Worm (Caenorhabditis elegans) whole organism, late embryonic: ENCODE results near the gene C10A4.13.

Experiments
- C38D4.7 ChIP-seq: fragments of 200-800 bp; sonication (Bioruptor generic); optimal IDR thresholded peaks from 2 replicates; lab custom pipeline; 2018; ENCODE audit warnings: mild to moderate bottlenecking, missing genetic modification characterization, moderate library complexity, missing compliant biosample characterization
- K02D7.2 ChIP-seq: sonication (generic microtip); optimal IDR thresholded peaks from 2 replicates; lab custom pipeline; 2017; ENCODE audit warnings: mild to moderate bottlenecking, missing genetic modification characterization, missing compliant biosample characterization
- Y22D7AL.16 ChIP-seq: sonication (generic microtip); optimal IDR thresholded peaks from 2 replicates; lab custom pipeline; 2016; ENCODE audit warnings: missing genetic modification characterization, missing compliant biosample characterization
- ama-1 ChIP-seq: fragments of 150-350 bp; optimal IDR thresholded peaks from 2 replicates; lab custom pipeline; 2014
- ceh-14 ChIP-seq: sonication (generic microtip); optimal IDR thresholded peaks from 2 replicates; lab custom pipeline; 2016; ENCODE audit warnings: missing genotype, missing genetic modification characterization, missing compliant biosample characterization
- ceh-19 ChIP-seq: fragments of 200-800 bp; sonication (Bioruptor generic); optimal IDR thresholded peaks from 2 replicates; lab custom pipeline; 2018; ENCODE audit warnings: mild to moderate bottlenecking, missing genetic modification characterization, missing compliant biosample characterization
- ceh-2 ChIP-seq: sonication (generic microtip); optimal IDR thresholded peaks from 2 replicates; lab custom pipeline; 2016; ENCODE audit warnings: missing genotype, missing genetic modification characterization, missing compliant biosample characterization
- ceh-22 ChIP-seq: sonication (generic microtip); optimal IDR thresholded peaks from 2 replicates; lab custom pipeline; 2017; ENCODE audit warnings: missing biosample characterization, missing genetic modification characterization
- ceh-24 ChIP-seq: sonication (generic microtip); optimal IDR thresholded peaks from 2 replicates; lab custom pipeline; 2016; ENCODE audit warnings: mild to moderate bottlenecking, missing genetic modification characterization, missing compliant biosample characterization
- ceh-31 ChIP-seq: sonication (generic microtip); optimal IDR thresholded peaks from 2 replicates; lab custom pipeline; 2016; ENCODE audit warnings: missing genetic modification characterization, missing compliant biosample characterization
- ceh-34 ChIP-seq: sonication (generic microtip); optimal IDR thresholded peaks from 2 replicates; lab custom pipeline; 2016; ENCODE audit warnings: mild to moderate bottlenecking, missing genetic modification characterization, missing compliant biosample characterization
- ceh-48 ChIP-seq: sonication (generic microtip); optimal IDR thresholded peaks from 2 replicates; lab custom pipeline; 2016; ENCODE audit warnings: missing genetic modification characterization, inconsistent platforms, missing compliant biosample characterization
- ceh-6 ChIP-seq: fragments of 200-800 bp; sonication (Bioruptor generic); optimal IDR thresholded peaks from 2 replicates; lab custom pipeline; 2018; ENCODE audit warnings: mild to moderate bottlenecking, missing genetic modification characterization, missing compliant biosample characterization
- ceh-9 ChIP-seq: sonication (generic microtip); optimal IDR thresholded peaks from 2 replicates; lab custom pipeline; 2016; ENCODE audit warnings: mild to moderate bottlenecking, missing genetic modification characterization, inconsistent platforms, missing compliant biosample characterization
- che-1 ChIP-seq: sonication (generic microtip); optimal IDR thresholded peaks from 2 replicates; lab custom pipeline; 2016; ENCODE audit warnings: mild to moderate bottlenecking, missing genetic modification characterization, missing compliant biosample characterization
- dmd-4 ChIP-seq: sonication (generic microtip); optimal IDR thresholded peaks from 2 replicates; lab custom pipeline; 2016; ENCODE audit warnings: borderline replicate concordance, missing genetic modification characterization, missing compliant biosample characterization
- elt-4 ChIP-seq: sonication (generic microtip); optimal IDR thresholded peaks from 2 replicates; lab custom pipeline; 2016; ENCODE audit warnings: missing genetic modification characterization, missing compliant biosample characterization
- ets-4 ChIP-seq: sonication (generic microtip); optimal IDR thresholded peaks from 2 replicates; lab custom pipeline; 2016; ENCODE audit warnings: missing genetic modification characterization, missing compliant biosample characterization
- fkh-10 ChIP-seq: fragments of 150-350 bp; optimal IDR thresholded peaks from 2 replicates; lab custom pipeline; 2014; ENCODE audit warnings: missing biosample characterization, missing genetic modification reagents, missing genetic modification characterization
- gmeb-2 ChIP-seq: sonication (generic microtip); optimal IDR thresholded peaks from 2 replicates; lab custom pipeline; 2016; ENCODE audit warnings: missing genetic modification characterization, inconsistent platforms, missing compliant biosample characterization
- hlh-15 ChIP-seq: sonication (generic microtip); optimal IDR thresholded peaks from 2 replicates; lab custom pipeline; 2016; ENCODE audit warnings: missing genetic modification characterization, missing compliant biosample characterization
- lim-6 ChIP-seq: sonication (generic microtip); optimal IDR thresholded peaks from 2 replicates; lab custom pipeline; 2016; ENCODE audit warnings: missing genetic modification characterization, missing compliant biosample characterization
- lin-11 ChIP-seq: fragments of 200-800 bp; sonication (Bioruptor generic); optimal IDR thresholded peaks from 2 replicates; lab custom pipeline; 2018; ENCODE audit warnings: mild to moderate bottlenecking, missing genetic modification characterization, missing compliant biosample characterization
- madf-2 ChIP-seq: sonication (generic microtip); optimal IDR thresholded peaks from 2 replicates; lab custom pipeline; 2017; ENCODE audit warnings: missing genetic modification characterization, missing compliant biosample characterization
- nhr-11 ChIP-seq: fragments of 150-350 bp; optimal IDR thresholded peaks from 2 replicates; lab custom pipeline; 2014; ENCODE audit warnings: missing biosample characterization, missing genetic modification characterization
- npax-4 ChIP-seq: sonication (generic microtip); optimal IDR thresholded peaks from 2 replicates; lab custom pipeline; 2016; ENCODE audit warnings: missing genetic modification characterization, missing compliant biosample characterization
- pat-9 ChIP-seq: fragments of 200-800 bp; sonication (Bioruptor generic); optimal IDR thresholded peaks from 2 replicates; lab custom pipeline; 2018; ENCODE audit warnings: mild to moderate bottlenecking, missing genetic modification characterization, moderate library complexity, missing compliant biosample characterization
- pax-1 ChIP-seq: fragments of 150-350 bp; optimal IDR thresholded peaks from 2 replicates; lab custom pipeline; 2014; ENCODE audit warnings: missing biosample characterization, missing genetic modification characterization
- pha-2 ChIP-seq: sonication (generic microtip); optimal IDR thresholded peaks from 2 replicates; lab custom pipeline; 2017; ENCODE audit warnings: mild to moderate bottlenecking, missing genetic modification characterization, missing compliant biosample characterization
- pqm-1 ChIP-seq: sonication (generic microtip); optimal IDR thresholded peaks from 2 replicates; lab custom pipeline; 2016; ENCODE audit warnings: missing genetic modification characterization, missing compliant biosample characterization
- pros-1 ChIP-seq: fragments of 150-350 bp; optimal IDR thresholded peaks from 2 replicates; lab custom pipeline; 2014; ENCODE audit warnings: missing biosample characterization, missing genetic modification reagents, missing genetic modification characterization
- ref-2 ChIP-seq: sonication (generic microtip); optimal IDR thresholded peaks from 2 replicates; lab custom pipeline; 2016; ENCODE audit warnings: missing genetic modification characterization, missing compliant biosample characterization
- sox-2 ChIP-seq: fragments of 200-800 bp; sonication (Bioruptor generic); IDR thresholded peaks from 2 replicates; pipeline ENCODE4 v1.3.6; 2022; ENCODE audit warnings: missing genetic modification reagents, missing genetic modification characterization, missing compliant biosample characterization
- syd-9 ChIP-seq: sonication (generic microtip); optimal IDR thresholded peaks from 2 replicates; lab custom pipeline; 2016; ENCODE audit warnings: mild to moderate bottlenecking, missing genetic modification characterization, moderate library complexity, missing compliant biosample characterization
- tbx-2 ChIP-seq: sonication (generic microtip); optimal IDR thresholded peaks from 2 replicates; lab custom pipeline; 2016; ENCODE audit warnings: missing genetic modification characterization, missing compliant biosample characterization
- ttx-3 ChIP-seq: sonication (generic microtip); optimal IDR thresholded peaks from 2 replicates; lab custom pipeline; 2016; ENCODE audit warnings: missing genetic modification reagents, missing genetic modification characterization, missing compliant biosample characterization
- unc-3 ChIP-seq, 2 experiments: fragments of 200-800 bp in 1 of 2; sonication (Bioruptor generic) in 1 of 2; sonication (generic microtip) in 1 of 2; conservative IDR thresholded peaks in 1 of 2; optimal IDR thresholded peaks in 1 of 2; 2 replicates each; pipeline versions ENCODE4 v1.3.6 to Lab custom; 2016 to 2022; ENCODE audit warnings: missing compliant biosample characterization in 2 of 2, missing genetic modification characterization in 2 of 2, missing genetic modification reagents in 1 of 2
- unc-42 ChIP-seq: sonication (generic microtip); optimal IDR thresholded peaks from 2 replicates; lab custom pipeline; 2016; ENCODE audit warnings: missing genotype, missing genetic modification characterization, missing compliant biosample characterization
- unc-55 ChIP-seq: sonication (generic microtip); optimal IDR thresholded peaks from 2 replicates; lab custom pipeline; 2017; ENCODE audit warnings: missing biosample characterization, missing genetic modification reagents, missing genetic modification characterization
- unc-86 ChIP-seq: sonication (generic microtip); optimal IDR thresholded peaks from 2 replicates; lab custom pipeline; 2016; ENCODE audit warnings: missing genetic modification characterization, missing compliant biosample characterization
- zip-5 ChIP-seq: sonication (generic microtip); optimal IDR thresholded peaks from 2 replicates; lab custom pipeline; 2016; ENCODE audit warnings: missing genetic modification characterization, missing compliant biosample characterization
- ztf-16 ChIP-seq: sonication (generic microtip); optimal IDR thresholded peaks from 2 replicates; lab custom pipeline; 2017; ENCODE audit warnings: missing genetic modification characterization, missing compliant biosample characterization

C10A4.13 gene

ce11 chrX:7437949-7438348 lies 40.1 kb upstream of the C10A4.13 start, which contains the start of gene C01C10.2:
TSS of gene C01C10.2 (minus strand) at chrX:7438118.
- TF ChIP-seq ceh-14 (tag; lab: Kevin White, UChicago) = no peak
- TF ChIP-seq, all 69 proteins: peak for 0

ce11 chrX:7436912-7437311 lies 39.1 kb upstream of the C10A4.13 start:
- no peak for TF ChIP-seq fkh-10
- TF ChIP-seq ceh-2 (tag; lab: Kevin White, UChicago) = no peak
- no peak for TF ChIP-seq nhr-11 (tag; lab: Kevin White, UChicago)
- TF ChIP-seq ref-2 = no peak
- no peak for TF ChIP-seq Y22D7AL.16 (tag; lab: Kevin White, UChicago)
- TF ChIP-seq pax-1 = no peak

ce11 chrX:7433269-7433668 lies 35.4 kb upstream of the C10A4.13 start, which contains the start of gene clc-5:
TSS of gene clc-5 (plus strand) at chrX:7433569.
- no peak for TF ChIP-seq ets-4 (tag; lab: Kevin White, UChicago)
- TF ChIP-seq ceh-48 = no peak
- no peak for TF ChIP-seq ceh-31 (tag; lab: Kevin White, UChicago)
- no peak for TF ChIP-seq npax-4 (tag; lab: Kevin White, UChicago)
- TF ChIP-seq, all 69 proteins: peak for 0

DNA sequence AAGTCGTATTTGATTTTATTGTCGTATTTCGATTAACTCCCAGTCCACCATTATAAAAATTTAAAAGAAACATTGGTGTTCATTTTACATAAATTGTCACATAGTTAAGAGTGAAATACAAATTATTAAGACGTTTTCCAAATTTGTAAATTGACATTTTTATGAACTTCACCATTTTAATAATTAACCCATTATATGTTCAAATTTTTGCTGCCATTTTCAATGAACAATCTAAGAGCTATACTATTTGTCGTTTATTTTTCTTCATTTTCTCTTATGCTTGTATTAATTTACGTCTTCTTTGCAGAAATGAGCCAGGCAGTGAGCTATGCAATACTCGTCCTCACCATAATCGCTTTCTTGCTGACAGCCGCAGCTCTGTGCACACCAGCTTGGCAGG lies 33.3 kb upstream of the C10A4.13 start, which contains the start of gene clc-2:
Gene clc-2, plus strand, starts transcription at position 301 of the 400 bp plus-strand sequence.
- TF ChIP-seq lin-11 (tag; lab: Kevin White, UChicago) (no peak), K02D7.2 (tag; lab: Kevin White, UChicago) (no peak), elt-4 (no peak), ceh-19 (GFP tag; lab: Kevin White, UChicago) (no peak), ceh-9 (tag; lab: Kevin White, UChicago) (no peak), C38D4.7 (GFP tag; lab: Kevin White, UChicago) (no peak), nhr-11 (tag; lab: Kevin White, UChicago) (no peak), dmd-4 (tag; lab: Kevin White, UChicago) (no peak), ama-1 (lab: Kevin White, UChicago) (no peak), ceh-31 (tag; lab: Kevin White, UChicago) (no peak), ceh-6 (GFP tag; lab: Kevin White, UChicago) (no peak), che-1 (no peak), ceh-22 (no peak), unc-3 (GFP tag; conservative IDR thresholded peaks at IDR 0.05; lab: Robert Waterston, UW) (no peak), unc-3 (tag; optimal IDR thresholded peaks at IDR 0.05; lab: Kevin White, UChicago) (no peak), lim-6 (tag; lab: Kevin White, UChicago) (no peak), unc-55 (no peak), syd-9 (tag; lab: Kevin White, UChicago) (no peak), ztf-16 (tag; lab: Kevin White, UChicago) (no peak), tbx-2 (no peak)

DNA sequence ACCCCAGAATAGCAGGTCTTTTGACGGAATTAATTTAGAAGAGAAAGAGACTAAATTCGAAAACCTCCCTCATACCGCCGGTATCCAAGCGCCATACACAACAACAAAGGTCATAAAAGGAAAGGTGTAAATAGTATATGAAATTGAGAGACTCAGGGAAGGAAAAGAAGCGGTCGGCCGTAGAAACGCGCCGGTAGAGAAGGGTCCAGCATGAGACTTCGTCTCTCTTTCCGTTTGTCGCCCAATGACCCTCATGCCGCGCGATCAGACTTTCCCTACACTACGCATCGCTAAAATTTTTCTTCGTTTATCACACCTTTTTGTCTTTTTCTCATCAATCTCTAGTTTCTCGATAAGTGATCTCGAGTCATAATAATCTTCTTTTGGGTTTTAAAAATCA lies 32.6 kb upstream of the C10A4.13 start:
- TF ChIP-seq pax-1 = no peak
- no peak for TF ChIP-seq madf-2 (tag; lab: Kevin White, UChicago)
- TF ChIP-seq unc-3 (GFP tag; conservative IDR thresholded peaks at IDR 0.05; lab: Robert Waterston, UW) = no peak
- no peak for TF ChIP-seq unc-3 (tag; optimal IDR thresholded peaks at IDR 0.05; lab: Kevin White, UChicago)
- no peak for TF ChIP-seq ttx-3 (tag; lab: Kevin White, UChicago)

ce11 chrX:7424813-7425212 lies 27.0 kb upstream of the C10A4.13 start, which contains the start of gene mnm-2:
TSS of gene mnm-2 (minus strand) at chrX:7424913.
- TF ChIP-seq pros-1 (tag; lab: Kevin White, UChicago) (no peak), ceh-34 (tag; lab: Kevin White, UChicago) (no peak), pqm-1 (tag; lab: Kevin White, UChicago) (no peak), ref-2 (no peak), hlh-15 (tag; lab: Kevin White, UChicago) (no peak), gmeb-2 (no peak), ama-1 (lab: Kevin White, UChicago) (no peak), madf-2 (tag; lab: Kevin White, UChicago) (no peak), zip-5 (tag; lab: Kevin White, UChicago) (no peak), syd-9 (tag; lab: Kevin White, UChicago) (no peak), unc-86 (no peak), C38D4.7 (GFP tag; lab: Kevin White, UChicago) (no peak), unc-42 (tag; lab: Kevin White, UChicago) (no peak), pha-2 (tag; lab: Kevin White, UChicago) (no peak), pat-9 (tag; lab: Kevin White, UChicago) (no peak), ceh-24 (tag; lab: Kevin White, UChicago) (no peak), sox-2 (GFP tag; lab: Robert Waterston, UW) (no peak), ttx-3 (tag; lab: Kevin White, UChicago) (no peak)
